Fruit fly (Drosophila melanogaster) Kc167 (cell line): Measurements from ENCODE around the gene Dad1.

Source experiments
- Myc ChIP-seq: fragments of >200 bp; optimal IDR thresholded peaks from 2 replicates; lab custom pipeline; 2017; ENCODE audit warnings: missing external identifiers
- Sin3A ChIP-seq: fragments of >200 bp; optimal IDR thresholded peaks from 2 replicates; lab custom pipeline; 2018; ENCODE audit warnings: missing external identifiers
- h ChIP-seq: fragments of >200 bp; optimal IDR thresholded peaks from 3 replicates; lab custom pipeline; 2018; ENCODE audit warnings: missing external identifiers
- insv ChIP-seq: fragments of >200 bp; optimal IDR thresholded peaks from 3 replicates; lab custom pipeline; 2018; ENCODE audit warnings: missing external identifiers
- psq ChIP-seq: fragments of >200 bp; optimal IDR thresholded peaks from 2 replicates; lab custom pipeline; 2017; ENCODE audit warnings: missing external identifiers
- ttk ChIP-seq: sonication (Bioruptor generic); optimal IDR thresholded peaks from 2 replicates; lab custom pipeline; 2017; ENCODE audit warnings: missing external identifiers

The Dad1 gene

DNA sequence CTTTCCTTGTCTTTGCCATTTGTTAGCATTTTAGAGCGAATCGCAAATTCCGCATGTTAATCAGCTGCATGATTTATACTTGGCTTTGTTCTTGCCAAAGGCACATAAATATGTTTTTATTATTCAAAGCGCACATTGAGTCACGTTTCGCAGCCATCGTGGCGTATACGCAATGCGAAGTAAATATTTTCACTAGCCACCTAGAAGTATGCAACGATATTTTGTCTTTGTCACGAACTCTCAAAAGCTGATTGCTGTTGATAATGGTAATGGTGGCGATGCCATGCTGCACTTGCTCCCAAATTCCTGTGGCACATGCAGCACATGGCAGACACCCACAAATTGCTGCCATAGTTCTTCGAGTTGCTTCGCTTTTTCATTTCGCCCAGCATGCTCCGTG is 49.2 kb downstream of the Dad1 start:
- TF ChIP-seq ttk (lab: Kevin White, UChicago) (no peak), psq (lab: Kevin White, UChicago) (no peak), Sin3A (lab: Kevin White, UChicago) (no peak), insv (no peak), h (lab: Kevin White, UChicago) (no peak), Myc (lab: Kevin White, UChicago) (no peak)

DNA sequence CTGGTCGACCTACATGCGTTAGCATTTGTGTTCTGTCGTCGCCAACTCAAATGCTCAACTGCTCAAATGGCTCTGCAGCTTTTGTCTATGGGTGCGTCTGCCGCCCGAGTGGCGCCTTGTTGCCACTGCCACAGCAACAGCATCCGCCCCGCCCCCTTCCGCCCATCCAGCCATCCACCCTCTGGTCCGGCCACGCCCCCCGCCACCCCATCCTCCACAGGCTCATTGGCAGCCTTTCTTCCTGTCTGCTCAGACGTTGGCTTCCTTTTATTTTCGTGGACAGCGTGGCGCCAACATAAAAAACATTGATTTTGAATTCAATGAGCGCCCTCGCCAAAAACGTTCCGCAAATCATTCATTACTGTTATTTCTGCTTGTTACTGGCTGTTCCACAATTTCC is 50.3 kb downstream of the Dad1 start:
- TF ChIP-seq insv (no peak), h (lab: Kevin White, UChicago) (no peak), Sin3A (lab: Kevin White, UChicago) (no peak), Myc (lab: Kevin White, UChicago) (no peak), ttk (lab: Kevin White, UChicago) (no peak), psq (lab: Kevin White, UChicago) (no peak)
